Fruit fly (Drosophila melanogaster) ovary, adult (tissue): ENCODE results near the gene mia.

Experiments used
- CG17801 ChIP-seq: fragments of 200-800 bp; optimal IDR thresholded peaks from 2 replicates; lab custom pipeline; 2019; ENCODE audit warnings: missing biosample characterization, mild to moderate bottlenecking, missing genetic modification characterization, moderate library complexity; ENCODE audit not compliant: partially characterized antibody

Gene mia

dm6 chr3R:5564775-5565190 is 13.8 kb upstream of the mia start, which contains the start of the genes CG14671 and CG12746:
Gene CG14671 (minus strand): TSS chr3R:5564815.
Gene CG12746 (plus strand): TSS chr3R:5564865.
- no peak for TF ChIP-seq CG17801 (GFP tag; lab: Kevin White, UChicago)

- TF ChIP-seq CG17801 (GFP tag; lab: Kevin White, UChicago) = no peak
These were observed 12.5 kb upstream of the mia start, which contains the start of gene Pi4KIIalpha for dm6 chr3R:5563420-5563819. Gene Pi4KIIalpha (minus strand): TSS chr3R:5563652.

dm6 chr3R:5562956-5563355 is 12.0 kb upstream of the mia start:
- TF ChIP-seq CG17801 (GFP tag; lab: Kevin White, UChicago) = no peak

- no peak for TF ChIP-seq CG17801 (GFP tag; lab: Kevin White, UChicago)
These were observed 3.9 kb upstream of the mia start, which contains the start of gene Snm1 for dm6 chr3R:5554852-5555251. Gene Snm1 (plus strand): TSS chr3R:5555084.

- TF ChIP-seq CG17801 (GFP tag; lab: Kevin White, UChicago) = peak; percentile 30
These were observed 3.1 kb upstream of the mia start, which contains the start of gene Pcmt for dm6 chr3R:5554082-5554481. Gene Pcmt (minus strand): TSS chr3R:5554316.

DNA sequence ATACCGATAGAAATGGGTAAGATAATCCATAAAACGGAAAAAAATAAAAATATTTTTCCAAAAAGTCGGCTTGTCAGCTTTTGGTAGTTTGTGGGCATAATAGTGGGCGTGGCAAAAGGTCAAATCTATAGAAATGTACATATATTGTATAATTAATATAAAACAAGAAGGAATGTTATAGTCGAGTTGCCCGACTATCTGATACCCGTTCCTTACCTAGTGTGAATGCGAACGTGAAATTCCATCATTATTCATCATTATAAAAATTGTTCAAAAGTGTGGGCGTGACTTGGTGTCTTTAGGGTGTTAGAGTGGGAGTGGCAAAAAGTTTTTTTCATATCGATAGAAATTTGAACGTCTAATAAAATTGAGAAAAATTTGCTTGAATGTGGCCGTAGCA is 625 bp upstream of the mia start:
- TF ChIP-seq CG17801 (GFP tag; lab: Kevin White, UChicago) = no peak

DNA sequence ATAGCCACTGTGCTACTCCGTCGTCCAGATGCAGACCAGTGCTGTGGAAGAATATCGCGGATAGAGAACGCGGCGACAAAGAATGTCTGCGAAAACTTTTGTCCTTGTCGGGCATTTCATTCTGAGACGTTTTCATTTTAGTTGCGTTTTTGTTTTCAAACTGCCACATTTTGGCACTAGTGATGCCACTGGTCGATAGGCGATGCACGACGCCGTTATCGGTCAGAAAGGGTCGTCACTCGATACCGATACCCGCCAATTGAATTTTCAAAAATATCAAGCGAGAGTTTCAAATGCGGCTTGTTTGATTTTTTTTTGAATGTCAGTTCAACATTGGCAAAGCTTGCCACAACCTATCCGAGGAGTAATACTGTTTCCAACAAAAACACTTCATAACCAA is 516 bp downstream of the mia start:
- TF ChIP-seq CG17801 (GFP tag; lab: Kevin White, UChicago) = no peak

- TF ChIP-seq CG17801 (GFP tag; lab: Kevin White, UChicago) = peak; percentile 31
These were observed 3.5 kb downstream of the mia start, which contains the start of gene CG2519 for dm6 chr3R:5547464-5547943. Gene CG2519 (minus strand): TSS chr3R:5547775.

dm6 chr3R:5527563-5527962 is 23.4 kb downstream of the mia start:
- no peak for TF ChIP-seq CG17801 (GFP tag; lab: Kevin White, UChicago)

DNA sequence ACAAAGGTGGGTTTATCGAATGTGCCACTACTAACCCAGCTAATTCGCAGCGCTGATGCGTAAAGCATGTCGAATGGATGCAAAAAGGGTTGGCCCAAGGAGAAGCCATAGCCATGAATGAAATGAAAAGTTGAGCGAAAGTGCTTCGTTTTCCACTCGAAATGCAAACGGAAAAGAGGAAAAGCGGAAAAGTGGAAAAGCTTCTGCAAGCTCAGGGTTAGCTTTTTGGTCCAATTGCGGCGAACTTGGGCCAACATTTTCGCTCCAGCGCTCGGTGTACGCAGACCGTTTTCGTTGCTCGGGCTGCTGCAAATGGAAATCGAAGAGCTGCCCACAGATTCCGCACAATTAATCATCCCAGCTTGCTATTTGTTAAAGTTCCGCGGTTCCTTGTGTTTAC is 26.2 kb downstream of the mia start:
- no peak for TF ChIP-seq CG17801 (GFP tag; lab: Kevin White, UChicago)

dm6 chr3R:5523070-5523637 is 27.8 kb downstream of the mia start, which contains the start of the genes CG43845 and Nmdar1:
Gene CG43845 (minus strand): TSS chr3R:5523120.
Gene Nmdar1 (minus strand): TSS chr3R:5523328.
- TF ChIP-seq CG17801 (GFP tag; lab: Kevin White, UChicago) = no peak

DNA sequence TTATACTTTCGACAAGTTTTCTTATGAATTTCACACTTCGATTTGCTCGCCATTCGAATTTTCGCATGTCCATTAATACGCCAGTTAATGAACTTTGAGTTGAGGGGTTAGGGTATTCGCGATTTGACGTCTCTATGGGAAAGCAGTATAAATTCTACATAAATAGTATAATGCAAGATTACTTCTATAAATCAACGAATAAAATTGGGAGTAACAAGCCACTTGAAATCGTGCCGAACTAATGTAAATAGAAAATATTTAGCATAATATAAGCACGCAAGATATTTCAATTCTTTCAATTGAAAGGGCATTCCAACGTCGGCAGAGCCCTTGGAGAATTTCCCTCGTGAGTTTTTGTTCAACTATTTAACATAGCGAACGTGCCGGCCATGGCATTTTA is 30.4 kb downstream of the mia start:
- TF ChIP-seq CG17801 (GFP tag; lab: Kevin White, UChicago) = peak; percentile 58

DNA sequence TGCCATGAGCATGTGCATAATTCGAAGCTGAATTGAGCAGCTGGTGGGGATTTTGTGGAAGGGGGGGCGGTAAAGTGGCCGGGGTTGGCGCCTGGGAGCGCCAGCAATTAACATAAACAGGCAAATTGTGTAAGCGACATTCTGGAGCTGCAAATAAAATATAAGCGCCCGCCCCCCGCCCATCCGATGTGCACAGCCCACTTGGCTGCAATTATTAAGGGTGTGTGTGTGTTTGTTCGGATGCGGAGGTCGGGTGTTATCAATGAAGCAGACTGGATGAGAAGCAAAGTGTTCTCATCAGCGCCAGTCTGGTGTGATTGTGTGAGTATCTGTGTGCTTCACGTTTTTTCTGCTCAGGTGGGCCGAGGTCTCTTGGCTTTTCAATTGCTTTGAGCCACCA is 31.2 kb downstream of the mia start:
- TF ChIP-seq CG17801 (GFP tag; lab: Kevin White, UChicago) = no peak

- no peak for TF ChIP-seq CG17801 (GFP tag; lab: Kevin White, UChicago)
These were observed 32.3 kb downstream of the mia start for dm6 chr3R:5518627-5519026.

DNA sequence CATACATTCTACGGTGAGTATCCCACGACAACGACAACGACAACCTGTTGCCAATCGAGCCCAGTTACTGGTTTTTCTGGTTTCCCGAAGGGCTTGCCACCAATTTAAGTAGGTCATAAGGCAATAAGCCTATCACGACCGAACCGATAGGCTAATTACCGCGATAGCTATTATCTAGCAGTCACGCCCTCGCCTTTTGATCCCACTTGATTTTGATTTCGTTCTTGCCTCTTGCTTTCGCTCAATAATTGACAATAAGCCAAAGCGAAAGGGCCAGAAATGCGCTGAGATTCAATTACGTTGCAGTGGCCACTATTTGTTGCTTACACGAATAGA is 33.1 kb downstream of the mia start:
- no peak for TF ChIP-seq CG17801 (GFP tag; lab: Kevin White, UChicago)
